Fruit fly (Drosophila melanogaster): ENCODE measurements around the gene Pop1.

Gene Pop1

dm6 chrX:5649998-5650397 is 27.6 kb downstream of the Pop1 start:
- no peak for TF ChIP-seq CG32121 (GFP tag; IDR thresholded peaks at IDR 0.05)
- TF ChIP-seq Snoo (tag; optimal IDR thresholded peaks at IDR 0.05), result no peak

- TF ChIP-seq CG9948 (tag; optimal IDR thresholded peaks at IDR 0.05) (no peak), CG17806 (tag; optimal IDR thresholded peaks at IDR 0.05) (no peak), CG13204 (GFP tag; optimal IDR thresholded peaks at IDR 0.05) (no peak), CG8301 (tag; optimal IDR thresholded peaks at IDR 0.05) (no peak), CG12605 (GFP tag; IDR thresholded peaks at IDR 0.05) (no peak), CG8159 (tag; optimal IDR thresholded peaks at IDR 0.05) (no peak), CG32121 (GFP tag; IDR thresholded peaks at IDR 0.05) (no peak), CG15710 (tag; optimal IDR thresholded peaks at IDR 0.05) (no peak), CG10348 (GFP tag; IDR thresholded peaks at IDR 0.05) (no peak), D1 (tag; optimal IDR thresholded peaks at IDR 0.05) (no peak), EcR (GFP tag; optimal IDR thresholded peaks at IDR 0.05) (no peak), CG4496 (GFP tag; IDR thresholded peaks at IDR 0.05) (no peak), rn (GFP tag; IDR thresholded peaks at IDR 0.05) (no peak)
Observed at dm6 chrX:5661971-5662370, 39.5 kb downstream of the Pop1 start.

DNA sequence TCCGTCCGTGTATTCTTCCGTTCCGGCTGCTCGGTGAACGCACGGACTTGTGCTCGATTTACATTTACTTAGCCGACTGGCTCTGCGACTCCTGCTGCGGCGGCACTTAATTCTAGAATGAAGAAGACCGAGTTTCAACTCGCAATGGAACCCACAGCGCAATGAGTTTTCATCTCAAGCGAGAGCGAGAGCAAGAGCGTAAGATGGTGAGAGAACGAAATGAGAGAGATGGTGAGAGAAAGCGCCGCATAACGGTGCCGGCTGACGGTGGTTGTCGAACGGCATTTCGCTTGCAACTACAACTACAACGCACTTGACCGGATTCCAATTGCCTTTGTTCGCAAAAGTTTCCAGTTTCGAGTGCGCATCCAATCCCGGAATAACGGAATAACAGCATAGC is 40.3 kb downstream of the Pop1 start, which contains the start of gene OtopLc:
TSS of gene OtopLc (minus strand) at position 101 of the 400 bp plus-strand sequence.
- TF ChIP-seq rn (GFP tag; IDR thresholded peaks at IDR 0.05), result no peak

DNA sequence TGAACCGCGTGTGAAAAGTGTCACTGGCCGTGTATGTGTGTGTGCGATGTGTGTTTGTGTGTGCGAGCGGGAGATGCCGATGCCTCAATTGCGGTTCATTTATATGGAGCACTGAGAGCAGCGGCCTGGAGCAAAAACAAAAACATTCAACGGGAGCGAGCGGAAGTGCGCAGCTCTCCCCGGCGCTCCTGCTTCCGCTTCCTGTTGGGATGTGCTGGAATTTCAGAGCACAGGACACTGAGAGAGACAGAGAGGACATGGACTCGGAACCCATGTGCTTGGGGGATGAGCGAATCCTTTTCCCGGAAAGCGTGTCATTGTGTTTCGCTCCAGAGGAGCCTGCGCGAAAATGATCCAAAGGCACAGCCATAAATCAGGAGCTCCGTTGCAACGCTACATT is 41.8 kb downstream of the Pop1 start:
- TF ChIP-seq Snoo (tag; optimal IDR thresholded peaks at IDR 0.05) (no peak), EcR (GFP tag; optimal IDR thresholded peaks at IDR 0.05) (peak; percentile 15), CG13204 (GFP tag; optimal IDR thresholded peaks at IDR 0.05) (peak; percentile 43)

- TF ChIP-seq Pif1A (GFP tag; optimal IDR thresholded peaks at IDR 0.05), result no peak
- peak; percentile 25 for TF ChIP-seq EcR (GFP tag; optimal IDR thresholded peaks at IDR 0.05)
- TF ChIP-seq Pif1B (GFP tag; optimal IDR thresholded peaks at IDR 0.05), result no peak
- TF ChIP-seq fd96Ca (GFP tag; IDR thresholded peaks at IDR 0.05), result no peak
- no peak for TF ChIP-seq CG12605 (GFP tag; IDR thresholded peaks at IDR 0.05)
- no peak for TF ChIP-seq CG8301 (tag; optimal IDR thresholded peaks at IDR 0.05)
- no peak for TF ChIP-seq CG8159 (tag; optimal IDR thresholded peaks at IDR 0.05)
- TF ChIP-seq CG4496 (GFP tag; IDR thresholded peaks at IDR 0.05), result 0 out of 3 replicates have a peak, but pooled peaks have one; percentile 23
- no peak for TF ChIP-seq CG17806 (tag; optimal IDR thresholded peaks at IDR 0.05)
- TF ChIP-seq CG10348 (GFP tag; IDR thresholded peaks at IDR 0.05), result no peak
- no peak for TF ChIP-seq Snoo (tag; optimal IDR thresholded peaks at IDR 0.05)
- TF ChIP-seq CG15710 (tag; optimal IDR thresholded peaks at IDR 0.05), result no peak
- no peak for TF ChIP-seq CG14655 (GFP tag; optimal IDR thresholded peaks at IDR 0.05)
Observed at dm6 chrX:5665902-5666301, 43.5 kb downstream of the Pop1 start, which contains the start of the genes Sirt4 and CG4119. TSS of gene Sirt4 (minus strand) at chrX:5665940. TSS of gene CG4119 (plus strand) at chrX:5666052.

DNA sequence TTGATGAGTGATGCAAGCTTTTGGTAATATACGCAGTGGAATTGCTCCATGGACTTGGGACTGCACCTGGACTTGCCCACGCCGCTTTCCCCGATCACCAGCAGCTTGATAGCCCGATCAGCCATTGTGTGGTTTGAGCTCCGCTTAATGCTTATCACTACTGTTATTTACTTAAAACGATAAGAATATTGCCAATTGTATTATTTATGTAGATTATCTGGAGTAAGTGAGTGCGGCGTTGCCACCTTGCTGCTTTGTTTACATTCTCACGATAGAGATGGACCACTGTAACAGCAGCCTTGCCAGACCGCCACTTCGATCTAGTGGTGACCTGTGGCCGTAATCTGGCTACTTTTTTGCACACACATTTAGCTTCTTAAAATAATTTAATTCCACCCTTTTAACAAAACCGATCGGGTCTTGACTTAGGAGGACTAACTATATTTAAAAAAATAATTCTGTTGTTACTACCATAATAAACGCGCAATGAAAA is 49.1 kb downstream of the Pop1 start, which contains the start of gene Rab18:
TSS of gene Rab18 (minus strand) at position 276 of the 493 bp plus-strand sequence.
- TF ChIP-seq CG17806 (tag; optimal IDR thresholded peaks at IDR 0.05) (no peak), Pif1A (GFP tag; optimal IDR thresholded peaks at IDR 0.05) (no peak), CG14655 (GFP tag; optimal IDR thresholded peaks at IDR 0.05) (no peak), Pif1B (GFP tag; optimal IDR thresholded peaks at IDR 0.05) (no peak), CG12605 (GFP tag; IDR thresholded peaks at IDR 0.05) (no peak), gl (tag; optimal IDR thresholded peaks at IDR 0.05) (peak; percentile 53), fd96Ca (GFP tag; IDR thresholded peaks at IDR 0.05) (peak; percentile 18; the same call in 1 of the 3 replicates), CG9948 (tag; optimal IDR thresholded peaks at IDR 0.05) (no peak), CG4496 (GFP tag; IDR thresholded peaks at IDR 0.05) (peak; percentile 61; the same call in 2 of the 3 replicates)

dm6 chrX:5672243-5673051 is 50.0 kb downstream of the Pop1 start, which contains the start of gene RpL35:
TSS of gene RpL35 (plus strand) at chrX:5672401.
- peak; percentile 24 for TF ChIP-seq CG8159 (tag; optimal IDR thresholded peaks at IDR 0.05)
- TF ChIP-seq CG4496 (GFP tag; IDR thresholded peaks at IDR 0.05), result peak; percentile 51; the same call in 2 of the 3 replicates
- no peak for TF ChIP-seq Pif1B (GFP tag; optimal IDR thresholded peaks at IDR 0.05)
- TF ChIP-seq fd96Ca (GFP tag; IDR thresholded peaks at IDR 0.05), result no peak
- no peak for TF ChIP-seq D1 (tag; optimal IDR thresholded peaks at IDR 0.05)
- TF ChIP-seq EcR (GFP tag; optimal IDR thresholded peaks at IDR 0.05), result no peak
- TF ChIP-seq Ets98B (GFP tag; IDR thresholded peaks at IDR 0.05), result no peak
- no peak for TF ChIP-seq CG10348 (GFP tag; IDR thresholded peaks at IDR 0.05)
- TF ChIP-seq CG34367 (tag; optimal IDR thresholded peaks at IDR 0.05), result peak; percentile 7
- TF ChIP-seq CG13204 (GFP tag; optimal IDR thresholded peaks at IDR 0.05), result no peak
- peak; percentile 8 for TF ChIP-seq CG8301 (tag; optimal IDR thresholded peaks at IDR 0.05)
- no peak for TF ChIP-seq CG17806 (tag; optimal IDR thresholded peaks at IDR 0.05)
- no peak for TF ChIP-seq Pif1A (GFP tag; optimal IDR thresholded peaks at IDR 0.05)
- no peak for TF ChIP-seq CG14655 (GFP tag; optimal IDR thresholded peaks at IDR 0.05)
- TF ChIP-seq CG15710 (tag; optimal IDR thresholded peaks at IDR 0.05), result no peak
- TF ChIP-seq CG12605 (GFP tag; IDR thresholded peaks at IDR 0.05), result no peak
- TF ChIP-seq CG9948 (tag; optimal IDR thresholded peaks at IDR 0.05), result no peak
- TF ChIP-seq CG32121 (GFP tag; IDR thresholded peaks at IDR 0.05), result no peak
- peak; percentile 31 for TF ChIP-seq Snoo (tag; optimal IDR thresholded peaks at IDR 0.05)
- peak; percentile 31 for TF ChIP-seq gl (tag; optimal IDR thresholded peaks at IDR 0.05)
- no peak for TF ChIP-seq rn (GFP tag; IDR thresholded peaks at IDR 0.05)

Data from whole organism, pupa.